Fruit fly (Drosophila melanogaster) whole organism: ENCODE measurements around the gene MstProx.

Source experiments
- EcR ChIP-seq, 2 experiments: fragments of >200 bp; optimal IDR thresholded peaks; 2 replicates each; lab custom pipeline; 2017; ENCODE audit warnings: missing biosample characterization in 2 of 2, missing genetic modification characterization in 2 of 2, missing genetic modification reagents in 2 of 2
- pan ChIP-seq: fragments of >200 bp; optimal IDR thresholded peaks from 2 replicates; lab custom pipeline; 2017

DNA sequence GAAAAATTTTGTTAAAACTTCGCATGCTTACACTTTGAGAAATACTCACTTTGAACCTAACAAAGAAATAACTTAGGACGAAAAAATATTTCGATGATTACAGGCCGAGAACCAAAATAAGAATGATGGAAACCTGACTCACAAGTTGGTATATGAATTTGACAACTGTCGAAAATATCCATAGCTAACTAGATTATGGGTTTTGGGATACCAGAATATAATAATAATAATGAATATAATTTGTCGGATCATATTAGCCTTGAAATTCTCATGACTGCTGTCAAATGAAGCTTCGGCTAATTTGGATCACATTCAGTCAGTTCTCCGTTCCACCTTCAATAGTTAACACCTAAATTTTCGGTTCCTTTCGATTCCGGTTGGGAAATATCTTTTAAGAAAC is 3.6 kb downstream of the MstProx start, which contains the start of the genes Mst84Db and Mst84Da:
- no peak for TF ChIP-seq pan (lab: Kevin White, UChicago)
- no peak for TF ChIP-seq EcR (GFP tag; optimal IDR thresholded peaks at IDR 0.05; lab: Kevin White, UChicago)
